Fruit fly (Drosophila melanogaster) whole organism, pupa: ENCODE results near the gene Unr.

Experiments
- CG10348 ChIP-seq: fragments of 200-800 bp; sonication (Bioruptor generic); IDR thresholded peaks from 2 replicates; pipeline ENCODE4 v1.3.6; 2022; ENCODE audit warnings: missing biosample characterization, missing genetic modification characterization
- CG12605 ChIP-seq: fragments of 200-800 bp; sonication (Bioruptor generic); IDR thresholded peaks from 2 replicates; pipeline ENCODE4 v1.3.6; 2022; ENCODE audit warnings: missing biosample characterization, missing genetic modification characterization
- CG13204 ChIP-seq: fragments of 200-800 bp; sonication (Bioruptor generic); optimal IDR thresholded peaks from 2 replicates; lab custom pipeline; 2018; ENCODE audit warnings: missing biosample characterization, mild to moderate bottlenecking, missing genetic modification characterization, moderate library complexity
- CG14655 ChIP-seq: fragments of 200-800 bp; sonication (Bioruptor generic); optimal IDR thresholded peaks from 3 replicates; lab custom pipeline; 2017; ENCODE audit warnings: mild to moderate bottlenecking, missing biosample characterization, missing genetic modification reagents, missing genetic modification characterization
- CG15710 ChIP-seq: fragments of 200-800 bp; sonication (Bioruptor generic); optimal IDR thresholded peaks from 2 replicates; lab custom pipeline; 2018; ENCODE audit warnings: missing biosample characterization, mild to moderate bottlenecking, missing genetic modification characterization, moderate library complexity
- CG17806 ChIP-seq: fragments of 200-800 bp; sonication (Bioruptor generic); optimal IDR thresholded peaks from 2 replicates; lab custom pipeline; 2018; ENCODE audit warnings: missing biosample characterization, mild to moderate bottlenecking, missing genetic modification characterization, moderate library complexity
- CG32121 ChIP-seq: fragments of 200-800 bp; sonication (Bioruptor generic); IDR thresholded peaks from 2 replicates; pipeline ENCODE4 v1.3.6; 2022; ENCODE audit warnings: missing biosample characterization, missing genetic modification characterization
- CG34367 ChIP-seq: fragments of 200-800 bp; sonication (Bioruptor generic); optimal IDR thresholded peaks from 2 replicates; lab custom pipeline; 2018; ENCODE audit warnings: missing biosample characterization, mild to moderate bottlenecking, missing genetic modification characterization
- CG4496 ChIP-seq: fragments of 200-800 bp; sonication (Bioruptor generic); IDR thresholded peaks from 3 replicates; pipeline ENCODE4 v1.3.6; 2022; ENCODE audit warnings: missing biosample characterization, missing genetic modification characterization
- CG8159 ChIP-seq: fragments of 200-800 bp; sonication (Bioruptor generic); optimal IDR thresholded peaks from 3 replicates; lab custom pipeline; 2018; ENCODE audit warnings: missing biosample characterization, mild to moderate bottlenecking, missing genetic modification characterization, moderate library complexity
- CG8301 ChIP-seq: fragments of 200-800 bp; sonication (Bioruptor generic); optimal IDR thresholded peaks from 2 replicates; lab custom pipeline; 2018; ENCODE audit warnings: missing biosample characterization, mild to moderate bottlenecking, missing genetic modification characterization
- CG9948 ChIP-seq: fragments of 200-800 bp; sonication (Bioruptor generic); optimal IDR thresholded peaks from 2 replicates; lab custom pipeline; 2018; ENCODE audit warnings: missing biosample characterization, mild to moderate bottlenecking, missing genetic modification characterization, moderate library complexity
- D1 ChIP-seq: fragments of 200-800 bp; sonication (Bioruptor generic); optimal IDR thresholded peaks from 2 replicates; lab custom pipeline; 2018; ENCODE audit warnings: missing biosample characterization, mild to moderate bottlenecking, missing genetic modification characterization, moderate library complexity
- EcR ChIP-seq: fragments of 200-800 bp; sonication (Bioruptor generic); optimal IDR thresholded peaks from 3 replicates; lab custom pipeline; 2019; ENCODE audit warnings: missing biosample characterization, missing genetic modification characterization, mild to moderate bottlenecking, moderate library complexity, missing genetic modification reagents
- Ets98B ChIP-seq: fragments of 200-800 bp; sonication (Bioruptor generic); IDR thresholded peaks from 2 replicates; pipeline ENCODE4 v1.3.6; 2022; ENCODE audit warnings: missing biosample characterization, missing genetic modification characterization
- Pif1A ChIP-seq: fragments of 200-800 bp; sonication (Bioruptor generic); optimal IDR thresholded peaks from 3 replicates; lab custom pipeline; 2016; ENCODE audit warnings: missing biosample characterization, missing genetic modification characterization
- Pif1B ChIP-seq: fragments of 200-800 bp; sonication (Bioruptor generic); optimal IDR thresholded peaks from 3 replicates; lab custom pipeline; 2016; ENCODE audit warnings: missing biosample characterization, missing genetic modification characterization
- Snoo ChIP-seq: fragments of 200-800 bp; sonication (Bioruptor generic); optimal IDR thresholded peaks from 3 replicates; lab custom pipeline; 2017; ENCODE audit warnings: missing biosample characterization, mild to moderate bottlenecking, missing genetic modification characterization, inconsistent platforms
- fd96Ca ChIP-seq: fragments of 200-800 bp; sonication (Bioruptor generic); IDR thresholded peaks from 3 replicates; pipeline ENCODE4 v1.3.6; 2022; ENCODE audit warnings: missing biosample characterization, missing genetic modification characterization
- gl ChIP-seq: fragments of 200-800 bp; sonication (Bioruptor generic); optimal IDR thresholded peaks from 2 replicates; lab custom pipeline; 2018; ENCODE audit warnings: missing biosample characterization, mild to moderate bottlenecking, missing genetic modification characterization
- rn ChIP-seq: fragments of 200-800 bp; sonication (Bioruptor generic); IDR thresholded peaks from 2 replicates; pipeline ENCODE4 v1.3.6; 2022; ENCODE audit warnings: missing biosample characterization, missing genetic modification characterization

Unr gene

dm6 chr3L:8440079-8440478, 2.1 kb downstream of the Unr start:
- TF ChIP-seq Snoo (no peak), CG10348 (GFP tag; lab: Robert Waterston, UW) (no peak), CG17806 (tag; lab: Kevin White, UChicago) (no peak), CG32121 (GFP tag; lab: Robert Waterston, UW) (peak; percentile 46), Pif1B (no peak), EcR (GFP tag; lab: Kevin White, UChicago) (no peak)

DNA sequence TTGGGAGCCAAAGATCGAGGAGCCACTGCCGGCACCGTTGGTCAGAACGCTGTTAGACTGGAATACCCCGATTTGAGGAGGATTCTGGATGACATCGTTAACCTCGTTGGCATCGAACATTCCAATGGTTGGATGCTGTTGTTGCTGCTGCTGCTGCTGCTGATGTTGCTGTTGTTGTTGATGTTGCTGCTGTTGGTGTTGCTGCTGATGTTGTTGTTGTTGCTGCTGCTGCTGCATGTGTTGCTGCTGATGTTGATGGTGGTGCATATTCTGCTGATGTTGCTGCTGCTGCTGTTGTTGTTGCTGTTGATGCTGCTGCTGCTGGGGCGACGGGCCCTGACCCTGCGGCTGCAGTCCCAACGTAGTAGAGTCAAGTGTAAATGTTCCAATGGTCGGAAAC, 4.6 kb downstream of the Unr start:
- TF ChIP-seq CG4496 (GFP tag; lab: Robert Waterston, UW) (no peak), CG17806 (tag; lab: Kevin White, UChicago) (no peak), CG9948 (tag; lab: Kevin White, UChicago) (no peak), D1 (tag; lab: Kevin White, UChicago) (no peak)

- TF ChIP-seq CG32121 (GFP tag; lab: Robert Waterston, UW) (no peak), EcR (GFP tag; lab: Kevin White, UChicago) (peak; percentile 21), D1 (tag; lab: Kevin White, UChicago) (peak; percentile 27)
Measured at dm6 chr3L:8424831-8425336, 17.3 kb downstream of the Unr start, which contains the start of gene Cbl. Cbl (plus strand) TSS chr3L:8424954.

- peak; percentile 21 for TF ChIP-seq CG15710
- no peak for TF ChIP-seq rn (GFP tag; lab: Robert Waterston, UW)
- peak; percentile 7 for TF ChIP-seq CG9948 (tag; lab: Kevin White, UChicago)
- TF ChIP-seq gl: no peak
- TF ChIP-seq CG8301 (tag; lab: Kevin White, UChicago): peak; percentile 24
- no peak for TF ChIP-seq CG4496 (GFP tag; lab: Robert Waterston, UW)
- TF ChIP-seq CG17806 (tag; lab: Kevin White, UChicago): peak; percentile 15
- TF ChIP-seq D1 (tag; lab: Kevin White, UChicago): peak; percentile 18
- peak; percentile 40 for TF ChIP-seq CG8159 (tag; lab: Kevin White, UChicago)
- peak; percentile 20 for TF ChIP-seq Pif1B
Measured at dm6 chr3L:8423156-8423555, 19.0 kb downstream of the Unr start.

DNA sequence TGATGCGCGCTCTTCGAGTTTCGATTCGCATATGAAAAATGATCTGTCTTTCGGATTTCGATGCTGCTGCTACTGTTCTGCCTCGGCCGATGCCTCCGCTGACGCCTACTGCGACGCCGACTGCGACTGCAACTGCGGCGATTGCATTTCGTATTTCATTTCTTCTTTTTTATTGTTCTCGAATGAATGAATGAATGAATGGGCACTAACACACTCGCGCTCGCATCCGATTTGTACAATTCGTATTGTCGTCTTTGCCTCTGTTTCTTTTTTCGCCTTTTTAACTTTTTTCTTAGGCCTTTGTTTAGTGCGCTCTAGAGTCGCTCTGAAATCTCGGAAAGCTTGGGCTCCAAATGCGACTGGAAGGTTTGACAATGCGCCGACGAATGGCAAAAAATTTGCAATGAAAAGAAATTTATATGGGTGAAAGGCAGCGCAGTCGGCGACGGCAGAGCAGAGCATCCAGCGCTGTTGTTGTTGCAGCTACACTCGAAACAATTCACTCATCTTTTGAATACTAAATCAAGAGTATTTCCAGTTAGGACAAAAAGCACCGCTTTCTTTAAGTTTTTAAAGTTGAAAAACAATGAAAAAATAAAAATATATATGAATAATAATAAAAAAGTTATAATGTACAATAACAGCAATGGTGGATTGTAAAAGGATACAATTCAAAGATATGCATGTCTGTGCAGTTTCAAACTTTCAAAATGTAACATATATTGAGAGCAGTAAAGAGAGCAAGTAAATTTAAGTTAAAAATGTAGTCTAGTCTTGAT, 20.2 kb downstream of the Unr start, which contains the start of gene CG32354:
TSS of gene CG32354 (minus strand) at position 398 of the 779 bp plus-strand sequence.
- TF ChIP-seq CG12605 (GFP tag; lab: Robert Waterston, UW) (peak; percentile 24; the same call in 1 of the 2 replicates), CG8301 (tag; lab: Kevin White, UChicago) (peak; percentile 16), Pif1A (GFP tag; lab: Kevin White, UChicago) (peak; percentile 10), Pif1B (no peak), fd96Ca (GFP tag; lab: Robert Waterston, UW) (no peak), CG8159 (tag; lab: Kevin White, UChicago) (peak; percentile 3), Snoo (no peak), CG14655 (peak; percentile 46), gl (peak; percentile 63), D1 (tag; lab: Kevin White, UChicago) (no peak), CG4496 (GFP tag; lab: Robert Waterston, UW) (0 out of 3 replicates have a peak, but pooled peaks have one; percentile 20)
- TF ChIP-seq, all 21 proteins: peak for 7

- TF ChIP-seq CG12605 (GFP tag; lab: Robert Waterston, UW) (no peak), CG14655 (no peak), Ets98B (GFP tag; lab: Robert Waterston, UW) (no peak), EcR (GFP tag; lab: Kevin White, UChicago) (peak; percentile 32), Pif1A (GFP tag; lab: Kevin White, UChicago) (no peak), D1 (tag; lab: Kevin White, UChicago) (no peak)
Measured at dm6 chr3L:8421361-8421760, 20.8 kb downstream of the Unr start.

dm6 chr3L:8419622-8420176, 22.5 kb downstream of the Unr start:
- TF ChIP-seq CG34367: no peak
- no peak for TF ChIP-seq CG8301 (tag; lab: Kevin White, UChicago)
- TF ChIP-seq CG10348 (GFP tag; lab: Robert Waterston, UW): no peak
- TF ChIP-seq CG14655: no peak
- TF ChIP-seq Pif1B: no peak
- no peak for TF ChIP-seq D1 (tag; lab: Kevin White, UChicago)
- no peak for TF ChIP-seq CG13204 (GFP tag; lab: Kevin White, UChicago)
- no peak for TF ChIP-seq rn (GFP tag; lab: Robert Waterston, UW)
- no peak for TF ChIP-seq CG9948 (tag; lab: Kevin White, UChicago)
- no peak for TF ChIP-seq CG17806 (tag; lab: Kevin White, UChicago)
- no peak for TF ChIP-seq CG32121 (GFP tag; lab: Robert Waterston, UW)
- no peak for TF ChIP-seq gl
- no peak for TF ChIP-seq Pif1A (GFP tag; lab: Kevin White, UChicago)
